Worm (Caenorhabditis elegans): ENCODE data around the gene prmt-5.

- no peak for TF ChIP-seq lir-1 (GFP tag; conservative IDR thresholded peaks at IDR 0.05)
- TF ChIP-seq lag-1 (GFP tag; IDR thresholded peaks at IDR 0.05), result no peak
- TF ChIP-seq gei-17 (GFP tag; optimal IDR thresholded peaks at IDR 0.05), result peak; percentile 11
- TF ChIP-seq K11D2.4 (GFP tag; IDR thresholded peaks at IDR 0.05), result no peak
- TF ChIP-seq pha-4 (tag; optimal IDR thresholded peaks at IDR 0.05), result no peak
- no peak for TF ChIP-seq lsy-27 (tag; optimal IDR thresholded peaks at IDR 0.05; ENCODE audit: borderline replicate concordance, insufficient read depth)
- peak in 1 of 2 experiments; percentile 20 for TF ChIP-seq let-607 (tag; optimal IDR thresholded peaks at IDR 0.05)
- TF ChIP-seq unc-62 (GFP tag; optimal IDR thresholded peaks at IDR 0.05), result no peak
- TF ChIP-seq repo-1 (tag; optimal IDR thresholded peaks at IDR 0.05), result peak; percentile 91
- no peak for TF ChIP-seq sdz-38 (tag; optimal IDR thresholded peaks at IDR 0.05)
- no peak for TF ChIP-seq ztf-6 (GFP tag; IDR thresholded peaks at IDR 0.05)
- no peak for TF ChIP-seq F22D6.2 (tag; optimal IDR thresholded peaks at IDR 0.05)
- no peak for TF ChIP-seq cebp-2 (GFP tag; IDR thresholded peaks at IDR 0.05)
Measured at ce11 chrIII:5196298-5197045, 33.9 kb upstream of the prmt-5 start.
